Fruit fly (Drosophila melanogaster) whole organism, embryonic: ENCODE results near the gene CG1575.

Experiments
- Abd-B ChIP-seq: fragments of 200-800 bp; sonication (Bioruptor generic); optimal IDR thresholded peaks from 2 replicates; lab custom pipeline; 2018; ENCODE audit warnings: missing biosample characterization, mild to moderate bottlenecking, missing genetic modification characterization, moderate library complexity
- Atf6 ChIP-seq: fragments of 200-800 bp; sonication (Bioruptor generic); IDR thresholded peaks from 2 replicates; pipeline ENCODE4 v1.3.6; 2022; ENCODE audit warnings: missing biosample characterization, missing genetic modification characterization
- Awh ChIP-seq: fragments of 200-800 bp; sonication (Bioruptor generic); IDR thresholded peaks from 2 replicates; pipeline ENCODE4, ENCODE4 v1.3.6; 2022; ENCODE audit warnings: missing biosample characterization, missing genetic modification characterization
- CG13775 ChIP-seq: fragments of 200-800 bp; sonication (Bioruptor generic); optimal IDR thresholded peaks from 3 replicates; lab custom pipeline; 2017; ENCODE audit warnings: missing biosample characterization, mild to moderate bottlenecking, missing genetic modification characterization
- CG15011 ChIP-seq: fragments of 200-800 bp; sonication (Bioruptor generic); optimal IDR thresholded peaks from 3 replicates; lab custom pipeline; 2018; ENCODE audit warnings: missing biosample characterization, mild to moderate bottlenecking, missing genetic modification characterization
- CG16813 ChIP-seq: fragments of 200-800 bp; sonication (Bioruptor generic); IDR thresholded peaks from 3 replicates; pipeline ENCODE4 v1.3.6; 2022; ENCODE audit warnings: missing biosample characterization, missing genetic modification characterization; ENCODE audit not compliant: partially characterized antibody
- CG17359 ChIP-seq: fragments of 200-800 bp; sonication (Bioruptor generic); optimal IDR thresholded peaks from 3 replicates; lab custom pipeline; 2018; ENCODE audit warnings: missing biosample characterization, mild to moderate bottlenecking, missing genetic modification characterization, moderate library complexity
- CG17612 ChIP-seq: fragments of 200-800 bp; sonication (Bioruptor generic); IDR thresholded peaks from 2 replicates; pipeline ENCODE4 v1.3.6; 2022; ENCODE audit warnings: missing biosample characterization, missing genetic modification characterization
- CG2120 ChIP-seq: fragments of 200-800 bp; sonication (Bioruptor generic); optimal IDR thresholded peaks from 3 replicates; lab custom pipeline; 2016; ENCODE audit warnings: missing biosample characterization, missing genetic modification characterization
- CG33213 ChIP-seq: fragments of 200-800 bp; sonication (Bioruptor generic); optimal IDR thresholded peaks from 3 replicates; lab custom pipeline; 2016; ENCODE audit warnings: missing biosample characterization, missing genetic modification characterization
- CG34224 ChIP-seq: fragments of 200-800 bp; sonication (Bioruptor generic); IDR thresholded peaks from 3 replicates; pipeline ENCODE4 v1.3.6; 2022; ENCODE audit warnings: missing biosample characterization, missing genetic modification characterization; ENCODE audit not compliant: partially characterized antibody
- CG34376 ChIP-seq: fragments of 200-800 bp; sonication (Bioruptor generic); optimal IDR thresholded peaks from 2 replicates; lab custom pipeline; 2018; ENCODE audit warnings: missing biosample characterization, mild to moderate bottlenecking, missing genetic modification characterization
- CG4404 ChIP-seq: fragments of 200-800 bp; sonication (Bioruptor generic); IDR thresholded peaks from 2 replicates; pipeline ENCODE4 v1.3.6; 2022; ENCODE audit warnings: missing biosample characterization, missing genetic modification characterization
- CG4820 ChIP-seq: fragments of 200-800 bp; sonication (Bioruptor generic); optimal IDR thresholded peaks from 3 replicates; lab custom pipeline; 2016; ENCODE audit warnings: missing biosample characterization, missing genetic modification characterization
- CG7786 ChIP-seq: fragments of 200-800 bp; sonication (Bioruptor generic); optimal IDR thresholded peaks from 2 replicates; lab custom pipeline; 2016; ENCODE audit warnings: missing biosample characterization, missing genetic modification characterization
- CrebB ChIP-seq: fragments of 200-800 bp; sonication (Bioruptor generic); optimal IDR thresholded peaks from 3 replicates; lab custom pipeline; 2018; ENCODE audit warnings: missing biosample characterization, mild to moderate bottlenecking, missing genetic modification characterization
- E2f1 ChIP-seq: fragments of 200-800 bp; sonication (Bioruptor generic); IDR thresholded peaks from 2 replicates; pipeline ENCODE4 v1.3.6; 2022; ENCODE audit warnings: missing biosample characterization, missing genetic modification characterization
- Gsc ChIP-seq: fragments of 200-800 bp; sonication (Bioruptor generic); IDR thresholded peaks from 2 replicates; pipeline ENCODE4 v1.3.6; 2022; ENCODE audit warnings: missing biosample characterization, missing genetic modification characterization
- HHEX ChIP-seq: fragments of 200-800 bp; sonication (Bioruptor generic); optimal IDR thresholded peaks from 3 replicates; lab custom pipeline; 2017; ENCODE audit warnings: missing biosample characterization, mild to moderate bottlenecking, missing genetic modification characterization, missing genetic modification reagents
- Neu2 ChIP-seq: fragments of 200-800 bp; sonication (Bioruptor generic); optimal IDR thresholded peaks from 3 replicates; lab custom pipeline; 2016; ENCODE audit warnings: missing biosample characterization, missing genetic modification characterization, borderline replicate concordance
- Nf-YA ChIP-seq: fragments of 200-800 bp; sonication (Bioruptor generic); IDR thresholded peaks from 2 replicates; pipeline ENCODE4 v1.3.6; 2022; ENCODE audit warnings: missing biosample characterization, missing genetic modification characterization
- Nf-YB ChIP-seq: fragments of 200-800 bp; sonication (Bioruptor generic); optimal IDR thresholded peaks from 3 replicates; lab custom pipeline; 2019; ENCODE audit warnings: missing biosample characterization, mild to moderate bottlenecking, missing genetic modification characterization, moderate library complexity
- YL-1 ChIP-seq: fragments of 200-800 bp; sonication (Bioruptor generic); optimal IDR thresholded peaks from 3 replicates; lab custom pipeline; 2017; ENCODE audit warnings: missing biosample characterization, mild to moderate bottlenecking, missing genetic modification characterization
- cato ChIP-seq: fragments of 200-800 bp; sonication (Bioruptor generic); optimal IDR thresholded peaks from 2 replicates; lab custom pipeline; 2016; ENCODE audit warnings: missing biosample characterization, missing genetic modification characterization, borderline replicate concordance
- danr ChIP-seq: fragments of 200-800 bp; sonication (Bioruptor generic); IDR thresholded peaks from 2 replicates; pipeline ENCODE4 v1.3.6; 2022; ENCODE audit warnings: missing biosample characterization, missing genetic modification characterization
- emc ChIP-seq: fragments of 200-800 bp; sonication (Bioruptor generic); optimal IDR thresholded peaks from 2 replicates; lab custom pipeline; 2016; ENCODE audit warnings: missing biosample characterization, missing genetic modification characterization
- ewg ChIP-seq: fragments of 200-800 bp; sonication (Bioruptor generic); optimal IDR thresholded peaks from 3 replicates; lab custom pipeline; 2017; ENCODE audit warnings: mild to moderate bottlenecking, missing biosample characterization, missing genetic modification reagents, missing genetic modification characterization
- gcm ChIP-seq: fragments of 200-800 bp; sonication (Bioruptor generic); optimal IDR thresholded peaks from 2 replicates; lab custom pipeline; 2019; ENCODE audit warnings: missing biosample characterization, mild to moderate bottlenecking, missing genetic modification characterization, moderate library complexity
- gsb ChIP-seq: fragments of 200-800 bp; sonication (Bioruptor generic); IDR thresholded peaks from 2 replicates; pipeline ENCODE4 v1.3.6; 2022; ENCODE audit warnings: missing biosample characterization, missing genetic modification characterization
- hkb ChIP-seq, 2 experiments: fragments of 200-800 bp in 1 of 2; fragments of >200 bp in 1 of 2; sonication (Bioruptor generic) in 1 of 2; IDR thresholded peaks in 1 of 2; optimal IDR thresholded peaks in 1 of 2; 2 replicates each; pipeline versions ENCODE4 v1.3.6 to Lab custom; 2017 to 2022; ENCODE audit warnings: missing biosample characterization in 1 of 2, missing genetic modification characterization in 1 of 2
- jing ChIP-seq: fragments of 200-800 bp; sonication (Bioruptor generic); optimal IDR thresholded peaks from 2 replicates; lab custom pipeline; 2018; ENCODE audit warnings: missing biosample characterization, mild to moderate bottlenecking, missing genetic modification characterization
- lmd ChIP-seq: fragments of 200-800 bp; sonication (Bioruptor generic); IDR thresholded peaks from 2 replicates; pipeline ENCODE4 v1.3.6; 2022; ENCODE audit warnings: missing biosample characterization, missing genetic modification characterization
- mam ChIP-seq: fragments of 200-800 bp; sonication (Bioruptor generic); optimal IDR thresholded peaks from 3 replicates; lab custom pipeline; 2016; ENCODE audit warnings: missing biosample characterization, missing genetic modification characterization
- pita ChIP-seq: fragments of 200-800 bp; sonication (Bioruptor generic); optimal IDR thresholded peaks from 2 replicates; lab custom pipeline; 2017; ENCODE audit warnings: missing biosample characterization, mild to moderate bottlenecking, missing genetic modification characterization
- sens-2 ChIP-seq: fragments of 200-800 bp; sonication (Bioruptor generic); IDR thresholded peaks from 2 replicates; pipeline ENCODE4 v1.3.6; 2022; ENCODE audit warnings: missing biosample characterization, missing genetic modification characterization
- so ChIP-seq: fragments of 200-800 bp; sonication (Bioruptor generic); IDR thresholded peaks from 3 replicates; pipeline ENCODE4 v1.3.6; 2022; ENCODE audit warnings: missing biosample characterization, missing genetic modification characterization
- sob ChIP-seq: fragments of 200-800 bp; sonication (Bioruptor generic); IDR thresholded peaks from 2 replicates; pipeline ENCODE4 v1.3.6; 2022; ENCODE audit warnings: missing biosample characterization, missing genetic modification characterization
- wdn ChIP-seq: fragments of 200-800 bp; sonication (Bioruptor generic); IDR thresholded peaks from 2 replicates; pipeline ENCODE4 v1.3.6; 2022; ENCODE audit warnings: missing biosample characterization, missing genetic modification characterization
- wor ChIP-seq: fragments of 200-800 bp; sonication (Bioruptor generic); IDR thresholded peaks from 2 replicates; pipeline ENCODE4 v1.3.6; 2022; ENCODE audit warnings: missing biosample characterization, missing genetic modification characterization
- zen ChIP-seq: fragments of 200-800 bp; sonication (Bioruptor generic); optimal IDR thresholded peaks from 3 replicates; lab custom pipeline; 2018; ENCODE audit warnings: missing biosample characterization, mild to moderate bottlenecking, missing genetic modification characterization, moderate library complexity

Gene CG1575

DNA sequence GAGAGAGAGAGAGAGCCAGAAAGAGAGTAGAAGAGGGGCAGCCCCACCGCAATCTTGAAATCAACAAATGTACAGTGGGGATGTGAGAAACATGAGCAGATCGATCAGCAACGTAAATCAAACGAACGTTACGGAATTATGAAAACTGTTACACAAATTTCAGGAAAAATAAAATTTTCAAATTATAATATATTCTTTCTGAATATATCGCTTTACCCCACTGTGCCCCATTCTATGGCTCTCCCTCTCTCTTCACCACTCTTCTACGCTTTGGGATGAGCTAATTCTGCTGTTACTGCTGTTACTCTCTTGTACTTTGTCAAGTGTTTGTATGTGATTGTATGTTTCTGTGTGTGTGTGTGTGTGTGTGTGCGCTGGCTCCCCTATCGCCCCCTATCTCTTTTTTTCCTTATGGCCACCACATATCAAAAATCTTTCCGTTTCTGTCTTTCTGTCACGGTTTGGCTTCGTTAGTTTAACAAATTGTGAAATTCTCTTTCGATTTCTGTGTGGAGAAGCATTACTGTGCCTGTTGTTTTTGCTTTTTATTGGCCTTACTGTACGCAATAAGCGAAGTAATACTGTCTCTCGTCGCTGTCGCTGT, 25.7 kb upstream of the CG1575 start (continued):
- TF ChIP-seq Nf-YB: peak; percentile 83
- peak; percentile 67; the same call in 2 of the 3 replicates for TF ChIP-seq CG34224 (GFP tag; lab: Robert Waterston, UW)
- TF ChIP-seq Awh (GFP tag; lab: Robert Waterston, UW): peak; percentile 99
- TF ChIP-seq CrebB (tag; lab: Kevin White, UChicago): peak; percentile 92
- peak; percentile 79 for TF ChIP-seq emc (GFP tag; lab: Kevin White, UChicago)
- TF ChIP-seq Nf-YA (GFP tag; lab: Robert Waterston, UW): peak; percentile 97
- no peak for TF ChIP-seq CG16813 (GFP tag; lab: Robert Waterston, UW)
- peak; percentile 92 for TF ChIP-seq gcm (GFP tag; lab: Kevin White, UChicago)
- TF ChIP-seq CG2120 (GFP tag; lab: Kevin White, UChicago): peak; percentile 98
- peak; percentile 97 for TF ChIP-seq danr (GFP tag; lab: Robert Waterston, UW)
- TF ChIP-seq ewg: peak; percentile 93
- peak; percentile 85 for TF ChIP-seq CG7786 (GFP tag; lab: Kevin White, UChicago)
- peak; percentile 94 for TF ChIP-seq CG13775
- TF ChIP-seq sens-2 (GFP tag; lab: Robert Waterston, UW): peak; percentile 97
- TF ChIP-seq CG17612 (GFP tag; lab: Robert Waterston, UW): peak; percentile 96
- peak; percentile 98 for TF ChIP-seq gsb (GFP tag; lab: Robert Waterston, UW)
- peak; percentile 87 for TF ChIP-seq CG4404 (GFP tag; lab: Robert Waterston, UW)
- TF ChIP-seq Neu2 (GFP tag; lab: Kevin White, UChicago): no peak
- peak; percentile 97 for TF ChIP-seq wdn (GFP tag; lab: Robert Waterston, UW)
- TF ChIP-seq cato: peak; percentile 90
- peak; percentile 99 for TF ChIP-seq sob (GFP tag; lab: Robert Waterston, UW)
- peak; percentile 89 for TF ChIP-seq Abd-B (GFP tag; lab: Kevin White, UChicago)
- peak; percentile 91 for TF ChIP-seq jing (GFP tag; lab: Kevin White, UChicago)
- peak; percentile 86 for TF ChIP-seq CG33213 (GFP tag; lab: Kevin White, UChicago)
- peak; percentile 94 for TF ChIP-seq CG15011 (GFP tag; lab: Kevin White, UChicago)
- peak; percentile 98 for TF ChIP-seq E2f1 (GFP tag; lab: Robert Waterston, UW)
- TF ChIP-seq CG4820 (GFP tag; lab: Kevin White, UChicago): peak; percentile 95
- TF ChIP-seq pita (GFP tag; lab: Kevin White, UChicago): no peak
- TF ChIP-seq hkb (optimal IDR thresholded peaks at IDR 0.05; lab: Kevin White, UChicago): no peak
- peak; percentile 99 for TF ChIP-seq hkb (GFP tag; IDR thresholded peaks at IDR 0.05; lab: Robert Waterston, UW)
- TF ChIP-seq lmd: peak; percentile 98
- TF ChIP-seq Gsc: peak; percentile 91
- peak; percentile 97 for TF ChIP-seq CG17359
- TF ChIP-seq zen (tag; lab: Kevin White, UChicago): peak; percentile 86
- peak; percentile 91 for TF ChIP-seq mam (GFP tag; lab: Kevin White, UChicago)
- TF ChIP-seq HHEX (GFP tag; lab: Kevin White, UChicago): peak; percentile 97
- peak; percentile 98 for TF ChIP-seq Atf6 (GFP tag; lab: Robert Waterston, UW)
- TF ChIP-seq wor (GFP tag; lab: Robert Waterston, UW): peak; percentile 97
- peak; percentile 76 for TF ChIP-seq YL-1 (GFP tag; lab: Kevin White, UChicago)
- peak; percentile 99 for TF ChIP-seq so
- TF ChIP-seq CG34376 (GFP tag; lab: Kevin White, UChicago): peak; percentile 95
- TF ChIP-seq, all 482 proteins: peak for 438
